Worm (Caenorhabditis elegans): Measurements from ENCODE around the gene Y43E12A.3.

ce11 chrIV:11030893-11031292, 43.2 kb downstream of the Y43E12A.3 start, which contains the start of gene hrg-4:
- TF ChIP-seq efl-1 (optimal IDR thresholded peaks at IDR 0.05), result no peak
- no peak for TF ChIP-seq efl-1 (GFP tag; optimal IDR thresholded peaks at IDR 0.05 in 1 of 2)
- TF ChIP-seq nhr-12 (tag; optimal IDR thresholded peaks at IDR 0.05), result no peak
- no peak for TF ChIP-seq ces-1 (GFP tag; optimal IDR thresholded peaks at IDR 0.05)
- no peak for TF ChIP-seq nhr-20 (tag; optimal IDR thresholded peaks at IDR 0.05)
- TF ChIP-seq skn-1 (tag; optimal IDR thresholded peaks at IDR 0.05), result no peak
- no peak for TF ChIP-seq mab-9 (GFP tag; IDR thresholded peaks at IDR 0.05)

Data from whole organism, L1 larva.